Worm (Caenorhabditis elegans) whole organism, young adult: ENCODE data around the gene eri-9.

Source experiments
- Y56A3A.18 ChIP-seq: fragments of 200-800 bp; sonication (Bioruptor generic); IDR thresholded peaks from 2 replicates; pipeline ENCODE4 v1.3.6; 2022; ENCODE audit warnings: missing genetic modification reagents, missing genetic modification characterization, missing compliant biosample characterization
- ztf-18 ChIP-seq: sonication (generic microtip); optimal IDR thresholded peaks from 2 replicates; lab custom pipeline; 2016; ENCODE audit warnings: missing genotype, mild to moderate bottlenecking, missing genetic modification characterization, missing compliant biosample characterization

- no peak for TF ChIP-seq ztf-18 (tag; lab: Kevin White, UChicago)
- no peak for TF ChIP-seq Y56A3A.18
These were observed 18.1 kb downstream of the eri-9 start for ce11 chrIII:4950345-4950744.
